Fruit fly (Drosophila melanogaster) whole organism: ENCODE measurements around the gene drpr.

ENCODE experiments used
- CG8478 ChIP-seq: fragments of >200 bp; optimal IDR thresholded peaks from 2 replicates; lab custom pipeline; 2018; ENCODE audit warnings: inconsistent platforms
- Dll ChIP-seq: fragments of >200 bp; optimal IDR thresholded peaks from 2 replicates; lab custom pipeline; 2017
- EcR ChIP-seq, 2 experiments: fragments of >200 bp; optimal IDR thresholded peaks; 2 replicates each; lab custom pipeline; 2017; ENCODE audit warnings: missing biosample characterization in 2 of 2, missing genetic modification characterization in 2 of 2, missing genetic modification reagents in 2 of 2
- pan ChIP-seq: fragments of >200 bp; optimal IDR thresholded peaks from 2 replicates; lab custom pipeline; 2017
- psq ChIP-seq: fragments of >200 bp; optimal IDR thresholded peaks from 2 replicates; lab custom pipeline; 2017
- usp ChIP-seq: fragments of >200 bp; optimal IDR thresholded peaks from 2 replicates; lab custom pipeline; 2017; ENCODE audit warnings: missing biosample characterization, missing genetic modification characterization, mixed read lengths

Gene drpr

DNA sequence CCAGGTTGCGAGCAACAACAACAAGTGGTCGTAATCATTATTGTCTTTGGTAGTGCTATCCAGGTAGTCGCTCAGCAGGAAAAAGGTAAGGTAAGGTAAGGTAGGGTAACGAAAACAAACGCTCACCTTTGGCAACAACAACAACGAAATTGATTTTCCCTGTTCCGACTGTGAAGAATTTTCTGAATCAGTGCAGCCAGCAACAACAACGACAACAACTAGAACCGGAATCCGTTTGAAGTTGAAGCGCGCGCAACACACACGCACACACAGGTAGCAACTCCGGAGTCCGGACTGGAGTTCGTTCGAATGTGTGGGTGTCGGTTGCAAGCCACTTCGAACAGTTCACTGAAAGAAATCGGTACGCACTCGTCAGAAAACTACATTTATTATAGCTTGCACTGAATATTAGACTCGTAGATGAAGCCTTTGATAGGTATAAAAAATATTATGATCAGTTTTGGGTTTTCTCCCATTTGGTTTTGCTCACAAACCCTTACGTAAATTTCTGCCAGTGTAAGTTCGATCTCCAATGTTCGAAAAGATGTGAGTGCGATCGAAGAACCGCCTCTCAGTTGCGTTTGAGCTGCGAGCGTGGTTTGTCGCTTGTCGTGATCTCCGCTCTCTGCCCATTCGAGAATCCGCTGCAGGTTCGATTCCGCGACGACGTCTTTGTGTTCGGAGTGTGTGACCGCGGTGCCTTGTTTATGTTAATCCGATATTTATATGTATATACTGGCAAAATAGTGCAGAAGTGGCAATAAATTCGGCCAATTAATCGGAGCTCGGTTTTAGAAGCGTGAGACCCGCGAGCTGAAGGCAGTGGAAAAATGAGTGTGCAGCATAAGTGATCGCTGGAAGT is 15.7 kb upstream of the drpr start, which contains the start of gene CG13921:
Gene CG13921 (plus strand): TSS at position 570 of the 862 bp plus-strand sequence.
- TF ChIP-seq EcR (GFP tag; optimal IDR thresholded peaks at IDR 0.05; lab: Kevin White, UChicago) (no peak), CG8478 (lab: Kevin White, UChicago) (no peak), usp (no peak), psq (no peak), pan (no peak), Dll (no peak)

DNA sequence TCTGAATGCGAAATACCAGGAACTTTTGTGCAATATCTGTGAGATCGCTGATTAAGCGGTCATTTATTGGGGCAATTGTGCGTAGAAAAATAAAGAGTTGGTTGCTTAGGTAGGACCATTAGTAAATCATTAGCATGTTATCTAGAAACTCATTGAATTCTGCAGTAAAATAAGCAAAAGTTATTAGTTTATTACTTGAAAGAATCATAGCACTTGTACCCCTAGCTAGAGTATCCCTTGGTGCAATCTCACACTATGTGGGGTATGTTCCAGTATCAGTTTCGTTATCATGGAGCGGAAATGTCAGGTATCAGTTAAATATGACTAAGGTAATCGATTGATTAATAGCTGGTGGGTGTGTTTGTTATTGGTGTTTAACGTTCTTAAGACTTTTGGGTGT is 14.5 kb upstream of the drpr start:
- TF ChIP-seq usp, result no peak
- TF ChIP-seq psq, result no peak
- no peak for TF ChIP-seq Dll
- no peak for TF ChIP-seq CG8478 (lab: Kevin White, UChicago)
- no peak for TF ChIP-seq pan
- no peak for TF ChIP-seq EcR (GFP tag; optimal IDR thresholded peaks at IDR 0.05; lab: Kevin White, UChicago)

DNA sequence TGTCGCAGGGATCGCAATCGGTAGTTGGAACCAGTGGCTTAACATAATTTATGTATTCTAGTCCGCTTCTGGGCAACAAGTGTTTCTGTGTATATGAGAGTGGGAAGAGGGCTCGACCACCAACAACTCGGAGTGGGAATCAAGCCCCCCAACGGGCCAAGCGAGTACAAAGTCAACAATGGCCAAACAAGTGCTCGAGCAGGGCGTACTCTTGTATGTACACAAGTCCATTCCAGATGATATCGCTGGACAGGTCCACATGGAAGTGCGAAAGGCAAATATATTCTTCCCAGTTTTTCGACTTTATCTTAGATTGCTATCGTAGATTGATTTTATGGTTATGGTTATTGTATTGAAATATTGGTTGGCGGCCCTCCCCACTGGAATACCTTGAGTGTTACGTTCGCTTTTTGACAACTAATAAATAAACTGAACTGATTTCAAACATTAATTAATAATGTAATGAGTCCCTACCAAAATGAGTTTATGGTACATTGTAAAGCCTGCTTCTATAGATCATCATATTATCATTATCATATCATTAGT is 11.7 kb upstream of the drpr start:
- TF ChIP-seq pan, result no peak
- no peak for TF ChIP-seq psq
- TF ChIP-seq EcR (GFP tag; optimal IDR thresholded peaks at IDR 0.05; lab: Kevin White, UChicago), result no peak
- TF ChIP-seq CG8478 (lab: Kevin White, UChicago), result no peak
- no peak for TF ChIP-seq Dll

DNA sequence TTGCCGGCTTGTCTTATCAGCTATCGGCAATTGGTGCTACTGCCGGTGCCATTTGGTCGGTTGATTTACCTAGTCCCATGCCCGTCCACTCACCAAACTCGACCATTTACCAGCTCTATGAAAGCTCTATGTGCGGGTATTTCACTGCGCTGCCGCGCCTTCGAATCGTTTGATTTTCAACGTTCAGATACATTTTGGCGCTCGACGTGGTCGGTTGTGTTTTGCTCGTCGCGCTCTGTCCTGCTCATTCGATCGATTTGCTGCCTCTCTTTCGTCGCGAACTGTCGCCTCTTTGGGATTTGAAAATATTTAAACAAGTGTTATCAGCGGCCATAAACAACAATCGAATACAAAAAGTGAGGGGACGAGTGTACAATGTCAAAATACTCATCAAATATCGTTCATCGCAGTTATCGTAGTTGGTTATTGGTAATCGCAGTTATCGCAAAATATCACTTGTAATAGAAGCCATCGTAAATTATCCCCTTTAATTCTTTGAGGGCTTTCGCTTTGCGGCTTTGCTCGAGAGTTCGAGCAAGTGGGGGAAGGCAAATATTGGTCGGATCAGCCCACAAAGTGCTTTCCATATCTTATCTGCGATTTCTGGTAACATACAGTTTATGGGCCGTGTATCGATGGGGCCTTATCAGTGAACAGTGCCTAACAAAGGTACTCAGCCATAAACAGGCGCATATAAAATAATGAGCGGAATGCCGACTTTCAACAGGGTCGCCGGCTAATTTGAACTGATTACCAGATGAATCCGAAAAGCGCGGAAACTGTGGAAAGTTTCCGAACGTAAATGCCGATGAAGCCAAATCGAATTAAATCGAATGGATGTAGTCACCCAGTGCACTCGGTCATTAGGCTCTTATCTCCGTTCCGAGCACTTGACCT is 11.0 kb upstream of the drpr start:
- TF ChIP-seq usp (no peak), psq (no peak), CG8478 (lab: Kevin White, UChicago) (no peak)

DNA sequence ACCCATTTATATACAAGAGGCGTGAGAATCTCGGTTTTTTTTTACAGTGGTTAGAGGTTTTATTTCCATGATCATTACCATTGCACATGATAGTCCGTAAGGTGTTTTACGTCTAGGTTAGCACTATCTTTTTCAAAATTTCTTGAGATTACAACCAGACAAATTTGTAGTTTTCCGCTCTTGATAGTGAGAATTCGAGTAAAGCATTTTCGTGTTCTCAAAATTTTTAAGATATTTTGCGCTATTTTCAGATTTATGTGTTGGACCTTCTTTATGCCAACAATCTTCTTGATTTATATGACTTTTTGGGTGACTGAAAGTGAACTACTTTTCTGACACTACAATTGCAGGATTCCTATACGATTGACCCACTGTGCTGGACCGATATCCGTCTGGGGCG is 10.2 kb upstream of the drpr start:
- TF ChIP-seq usp (no peak), EcR (GFP tag; optimal IDR thresholded peaks at IDR 0.05; lab: Kevin White, UChicago) (no peak), pan (no peak), Dll (no peak), psq (no peak), CG8478 (lab: Kevin White, UChicago) (no peak)

DNA sequence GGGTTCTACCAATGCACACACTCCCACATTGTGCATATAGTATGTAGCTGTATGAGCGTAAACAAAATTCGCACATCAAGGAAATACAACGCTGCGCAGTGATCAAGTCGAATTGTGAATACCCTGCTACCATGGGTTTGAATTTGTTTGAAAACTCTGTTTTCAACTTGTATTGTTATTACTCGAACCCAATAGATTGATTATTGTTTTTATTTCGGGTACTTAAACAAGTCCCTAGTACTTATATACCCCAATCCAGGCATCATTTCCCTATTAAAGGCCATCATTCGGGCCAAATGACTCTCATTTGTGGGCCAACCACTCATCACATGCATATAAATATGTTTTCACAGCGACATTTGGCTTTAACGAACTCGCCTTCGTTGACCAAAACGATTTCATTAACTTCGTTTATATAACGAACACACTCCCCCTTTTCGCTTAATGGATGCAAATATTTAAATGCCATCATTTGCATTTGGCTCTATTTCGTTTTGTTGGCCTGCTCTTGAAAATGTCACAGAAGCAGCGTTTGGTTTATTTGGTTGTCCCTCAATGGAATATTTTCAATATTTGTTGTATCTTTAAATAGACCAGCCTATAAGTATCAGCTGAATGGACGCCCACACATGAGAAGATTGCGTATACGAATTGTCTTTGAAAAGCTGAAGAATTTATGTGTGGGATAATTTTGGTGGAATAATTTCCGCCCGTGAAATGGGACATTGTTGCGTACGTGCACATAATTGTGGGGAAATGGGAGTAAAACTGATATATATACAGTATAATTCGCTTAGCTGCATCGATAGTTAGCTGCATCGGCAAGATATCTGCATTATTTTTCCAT is 9.4 kb upstream of the drpr start:
- TF ChIP-seq CG8478 (lab: Kevin White, UChicago) (no peak), pan (no peak), Dll (no peak), psq (no peak), EcR (GFP tag; optimal IDR thresholded peaks at IDR 0.05; lab: Kevin White, UChicago) (no peak), usp (no peak)

DNA sequence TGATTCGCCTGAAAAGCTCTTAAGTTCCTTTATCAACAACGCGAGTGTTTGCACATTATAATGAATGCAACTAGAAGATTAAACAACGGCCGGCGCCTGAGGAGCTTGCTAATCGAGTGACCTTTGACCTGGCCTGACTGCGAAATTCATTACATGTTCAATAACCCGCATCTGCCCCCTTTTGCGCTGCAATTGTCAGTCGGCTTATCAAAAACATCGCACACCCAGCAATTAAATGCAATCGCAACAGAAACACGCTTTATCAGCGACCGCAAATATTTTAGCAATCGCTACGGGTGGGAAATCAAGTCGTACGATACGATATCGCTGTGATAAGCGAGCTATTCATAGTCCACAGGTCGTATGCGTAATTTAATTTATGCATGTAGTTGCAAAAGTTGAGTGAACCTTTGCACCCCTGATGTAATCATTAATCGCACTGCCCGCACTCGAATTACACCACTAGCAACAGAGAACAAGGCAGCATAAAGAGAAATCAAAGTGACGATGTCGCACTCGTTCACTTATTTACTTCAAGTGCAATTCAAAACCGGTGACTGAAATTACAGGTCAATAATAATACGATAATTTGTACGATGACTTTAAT is 8.7 kb upstream of the drpr start:
- TF ChIP-seq Dll (no peak), EcR (GFP tag; optimal IDR thresholded peaks at IDR 0.05; lab: Kevin White, UChicago) (no peak), CG8478 (lab: Kevin White, UChicago) (no peak), usp (no peak), pan (no peak), psq (no peak)

DNA sequence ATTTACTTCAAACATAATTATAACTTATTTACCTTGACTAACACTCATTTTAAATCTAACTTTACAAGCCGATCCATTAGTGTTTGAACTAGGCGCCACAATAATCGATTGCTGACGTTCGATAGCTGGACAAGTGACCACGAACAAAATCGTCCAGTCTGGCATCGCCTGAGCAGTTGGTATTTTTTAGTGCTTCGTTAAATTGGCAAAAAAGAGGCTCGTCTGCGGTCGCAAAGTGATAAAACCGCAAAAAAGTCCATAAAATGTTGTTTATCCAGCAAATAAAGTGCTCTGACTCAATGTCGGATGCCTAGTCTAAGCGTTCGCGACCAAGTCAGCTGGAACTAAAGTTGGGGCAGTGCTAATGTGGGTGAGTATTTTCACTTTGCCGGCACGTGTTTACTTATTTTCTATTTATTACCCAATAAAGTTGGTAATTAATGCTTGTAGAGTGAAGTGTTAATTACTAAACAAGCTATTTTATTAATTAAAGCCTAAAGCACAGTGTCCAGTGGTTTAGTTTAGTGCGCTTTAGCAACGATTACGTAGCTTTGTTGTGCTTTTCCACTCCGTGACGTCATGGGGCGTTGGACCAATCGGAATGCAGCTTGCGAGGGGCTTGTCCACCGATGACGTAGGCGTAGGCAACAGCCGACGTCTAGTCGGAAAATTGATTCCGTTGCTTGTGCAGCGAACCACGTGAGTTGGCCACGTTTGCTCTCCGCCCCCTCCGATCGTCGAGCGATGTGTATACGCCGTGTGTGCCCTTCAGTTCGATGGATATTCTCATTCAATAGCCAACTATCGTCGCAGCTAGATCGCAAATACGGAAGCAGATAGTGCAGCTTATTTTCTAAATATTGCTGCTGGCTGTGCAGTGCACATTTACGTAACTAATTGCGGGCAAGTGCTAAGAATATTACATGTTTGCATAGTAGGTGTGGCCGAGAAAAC is 7.7 kb upstream of the drpr start, which contains the start of gene Gk2:
Gene Gk2 (plus strand): TSS at position 33 of the 954 bp plus-strand sequence.
- TF ChIP-seq CG8478 (lab: Kevin White, UChicago) (no peak), EcR (GFP tag; optimal IDR thresholded peaks at IDR 0.05; lab: Kevin White, UChicago) (no peak)

DNA sequence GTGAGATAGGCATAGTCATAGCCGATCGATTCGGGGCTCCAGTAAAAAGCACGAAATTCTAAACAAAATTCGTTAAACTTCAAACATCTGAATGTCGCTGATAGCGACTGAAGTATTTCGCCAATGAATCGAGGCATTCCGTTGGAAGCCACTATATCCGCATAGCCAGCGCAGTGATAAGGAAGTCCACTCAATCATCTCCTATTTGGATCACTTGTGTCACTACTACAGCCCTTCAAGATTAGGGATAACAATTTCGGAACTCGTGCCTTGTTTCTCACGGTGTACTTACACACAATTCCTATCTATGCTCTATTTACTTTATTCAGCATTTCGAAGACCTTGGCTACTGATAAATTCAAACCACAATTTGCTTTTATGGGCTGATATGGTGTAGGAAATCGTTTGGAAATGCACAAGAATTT is 7.0 kb upstream of the drpr start, which contains the start of gene PIG-Wb:
Gene PIG-Wb (minus strand): TSS at position 209 of the 425 bp plus-strand sequence.
- no peak for TF ChIP-seq EcR (GFP tag; optimal IDR thresholded peaks at IDR 0.05; lab: Kevin White, UChicago)
- TF ChIP-seq Dll, result no peak
- TF ChIP-seq psq, result no peak
- TF ChIP-seq usp, result no peak
- TF ChIP-seq CG8478 (lab: Kevin White, UChicago), result no peak
- no peak for TF ChIP-seq pan

DNA sequence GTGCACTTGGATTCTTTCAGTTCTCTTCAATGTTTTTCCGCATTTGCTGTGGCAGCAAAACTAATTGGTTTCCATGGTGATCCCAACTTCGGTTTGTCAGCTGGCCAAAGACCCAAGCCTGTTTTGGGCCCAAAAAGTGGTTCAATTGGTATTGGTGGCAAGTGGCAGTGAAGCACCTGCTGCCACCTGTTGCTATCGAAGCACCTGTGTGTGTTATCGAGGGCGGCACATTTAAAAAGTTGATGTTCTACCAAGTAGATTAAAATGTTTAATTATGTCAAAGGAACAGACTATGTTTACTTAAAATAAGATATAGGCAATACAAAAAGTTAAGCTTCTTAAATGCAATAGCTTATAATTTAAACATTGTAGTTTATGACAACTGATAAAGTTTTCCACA is 4.7 kb upstream of the drpr start, which contains the start of gene Oseg4:
Gene Oseg4 (minus strand): TSS at position 165 of the 400 bp plus-strand sequence.
- TF ChIP-seq CG8478 (lab: Kevin White, UChicago) (no peak), pan (no peak), EcR (GFP tag; optimal IDR thresholded peaks at IDR 0.05; lab: Kevin White, UChicago) (no peak), Dll (no peak), psq (no peak), usp (no peak)
